Fruit fly (Drosophila melanogaster): ENCODE measurements around the gene wrm1.

dm6 chr3L:7361095-7361522 lies 26.1 kb upstream of the wrm1 start:
- TF ChIP-seq Hr78 (GFP tag; optimal IDR thresholded peaks at IDR 0.05) = no peak
- no peak for TF ChIP-seq usp (GFP tag; optimal IDR thresholded peaks at IDR 0.05)
- no peak for TF ChIP-seq Hnf4 (GFP tag; optimal IDR thresholded peaks at IDR 0.05)
- TF ChIP-seq rgr (GFP tag; optimal IDR thresholded peaks at IDR 0.05) = no peak

Data from whole organism, wandering third instar larva.